Fruit fly (Drosophila melanogaster): ENCODE measurements around the gene Elo68beta.
A peak's percentile ranks its signal among the peaks of the same experiment; 100 is the strongest.

The Elo68beta gene

dm6 chr3L:11120419-11120958 is 19.0 kb upstream of the Elo68beta start, which contains the start of the genes FoxK and mRpL2 (continued):
- TF ChIP-seq chif (GFP tag; optimal IDR thresholded peaks at IDR 0.05) (no peak), CG13123 (GFP tag; optimal IDR thresholded peaks at IDR 0.05) (no peak), CG1603 (tag; optimal IDR thresholded peaks at IDR 0.05) (peak; percentile 71), CG8359 (GFP tag; optimal IDR thresholded peaks at IDR 0.05; ENCODE audit: borderline replicate concordance) (peak; percentile 80), exex (tag; optimal IDR thresholded peaks at IDR 0.05) (no peak), toy (GFP tag; IDR thresholded peaks at IDR 0.05) (no peak), Bgb (GFP tag; IDR thresholded peaks at IDR 0.05; ENCODE audit: partially characterized antibody) (peak; percentile 23; the same call in 1 of the 2 replicates), Opbp (GFP tag; IDR thresholded peaks at IDR 0.05; ENCODE audit: partially characterized antibody) (peak; percentile 55; the same call in 2 of the 3 replicates), pnt (GFP tag; optimal IDR thresholded peaks at IDR 0.05) (no peak), Dfd (GFP tag; optimal IDR thresholded peaks at IDR 0.05) (no peak), CG1647 (GFP tag; optimal IDR thresholded peaks at IDR 0.05) (no peak), cas (GFP tag; IDR thresholded peaks at IDR 0.05) (no peak), dmrt99B (tag; optimal IDR thresholded peaks at IDR 0.05) (no peak), CG12659 (GFP tag; optimal IDR thresholded peaks at IDR 0.05) (peak; percentile 43), Stat92E (GFP tag; optimal IDR thresholded peaks at IDR 0.05) (no peak), CG9727 (GFP tag; optimal IDR thresholded peaks at IDR 0.05) (no peak), CG12942 (GFP tag; optimal IDR thresholded peaks at IDR 0.05) (no peak), crol (GFP tag; IDR thresholded peaks at IDR 0.05) (no peak; the same call in 1 of the 2 replicates), CG31441 (GFP tag; IDR thresholded peaks at IDR 0.05) (no peak), crp (GFP tag; optimal IDR thresholded peaks at IDR 0.05) (peak; percentile 70 to 97), sens-2 (GFP tag; IDR thresholded peaks at IDR 0.05) (no peak), dati (GFP tag; IDR thresholded peaks at IDR 0.05) (no peak), insv (GFP tag; optimal IDR thresholded peaks at IDR 0.05) (peak in 1 of 2 experiments; percentile 38), sug (tag; optimal IDR thresholded peaks at IDR 0.05) (peak; percentile 0), Gug (GFP tag; IDR thresholded peaks at IDR 0.05) (no peak), org-1 (GFP tag; optimal IDR thresholded peaks at IDR 0.05) (no peak), pzg (GFP tag; optimal IDR thresholded peaks at IDR 0.05) (peak; percentile 82), jigr1 (GFP tag; IDR thresholded peaks at IDR 0.05) (no peak), Dek (tag; optimal IDR thresholded peaks at IDR 0.05) (no peak), gce (GFP tag; IDR thresholded peaks at IDR 0.05) (no peak), B-H1 (GFP tag; IDR thresholded peaks at IDR 0.05) (no peak), CG10147 (GFP tag; optimal IDR thresholded peaks at IDR 0.05) (no peak), CG17829 (tag; optimal IDR thresholded peaks at IDR 0.05) (peak; percentile 25), Atf-2 (GFP tag; optimal IDR thresholded peaks at IDR 0.05) (no peak), MTF-1 (GFP tag; optimal IDR thresholded peaks at IDR 0.05; ENCODE audit: borderline replicate concordance) (peak; percentile 55), bowl (GFP tag; IDR thresholded peaks at IDR 0.05) (no peak), phol (tag; optimal IDR thresholded peaks at IDR 0.05) (peak; percentile 45), CG15601 (tag; optimal IDR thresholded peaks at IDR 0.05) (no peak), Sry-δ (GFP tag; optimal IDR thresholded peaks at IDR 0.05) (peak; percentile 53), Atf3 (GFP tag; optimal IDR thresholded peaks at IDR 0.05) (no peak), jing (GFP tag; optimal IDR thresholded peaks at IDR 0.05) (no peak), CG13894 (tag; optimal IDR thresholded peaks at IDR 0.05) (no peak), CG2116 (GFP tag; optimal IDR thresholded peaks at IDR 0.05) (peak; percentile 35), CG12071 (GFP tag; optimal IDR thresholded peaks at IDR 0.05) (no peak), grn (GFP tag; optimal IDR thresholded peaks at IDR 0.05) (no peak), Nf-YB (GFP tag; optimal IDR thresholded peaks at IDR 0.05) (no peak), Max (GFP tag; optimal IDR thresholded peaks at IDR 0.05) (peak; percentile 82), CG17186 (GFP tag; optimal IDR thresholded peaks at IDR 0.05) (peak; percentile 53), BtbVII (GFP tag; optimal IDR thresholded peaks at IDR 0.05) (no peak), Jarid2 (GFP tag; optimal IDR thresholded peaks at IDR 0.05) (no peak)
